Worm (Caenorhabditis elegans) whole organism, L1 larva: ENCODE results near the gene clc-32.

Source experiments
- C04F5.9 ChIP-seq: sonication (generic microtip); optimal IDR thresholded peaks from 2 replicates; lab custom pipeline; 2016; ENCODE audit warnings: missing genetic modification characterization, missing compliant biosample characterization
- ces-1 ChIP-seq: fragments of 150-350 bp; optimal IDR thresholded peaks from 2 replicates; lab custom pipeline; 2014; ENCODE audit warnings: missing biosample characterization, missing genetic modification reagents, missing genetic modification characterization
- elt-3 ChIP-seq, 6 experiments: fragments of 150-350 bp in 1 of 6; sonication (generic microtip); optimal IDR thresholded peaks; 2 replicates each; lab custom pipeline; 2017 to 2018; ENCODE audit warnings: missing biosample characterization in 6 of 6, missing genetic modification characterization in 6 of 6, inconsistent platforms in 1 of 6
- lin-39 ChIP-seq: fragments of 150-350 bp; optimal IDR thresholded peaks from 2 replicates; lab custom pipeline; 2014; ENCODE audit warnings: missing biosample characterization, missing genetic modification reagents, missing genetic modification characterization
- nhr-20 ChIP-seq: sonication (generic microtip); optimal IDR thresholded peaks from 2 replicates; lab custom pipeline; 2016; ENCODE audit warnings: mild to moderate bottlenecking, missing genetic modification characterization, missing compliant biosample characterization
- nhr-77 ChIP-seq: fragments of 150-350 bp; optimal IDR thresholded peaks from 2 replicates; lab custom pipeline; 2014; ENCODE audit warnings: missing biosample characterization, missing genetic modification characterization
- rnt-1 ChIP-seq: sonication (generic microtip); optimal IDR thresholded peaks from 2 replicates; lab custom pipeline; 2016; ENCODE audit warnings: mild to moderate bottlenecking, missing genetic modification characterization, moderate library complexity, missing compliant biosample characterization
- snu-23 ChIP-seq: sonication (generic microtip); optimal IDR thresholded peaks from 2 replicates; lab custom pipeline; 2016; ENCODE audit warnings: missing genetic modification characterization, missing compliant biosample characterization
- sox-4 ChIP-seq: sonication (generic microtip); optimal IDR thresholded peaks from 2 replicates; lab custom pipeline; 2016; ENCODE audit warnings: missing genetic modification characterization, missing compliant biosample characterization
- unc-62 ChIP-seq: fragments of 150-350 bp; optimal IDR thresholded peaks from 2 replicates; lab custom pipeline; 2014; ENCODE audit warnings: missing biosample characterization, missing genetic modification reagents, missing genetic modification characterization
- ztf-11 ChIP-seq, 2 experiments: sonication (generic microtip); optimal IDR thresholded peaks; 2 replicates each; lab custom pipeline; 2016 to 2017; ENCODE audit warnings: missing genetic modification characterization in 2 of 2, missing biosample characterization in 1 of 2, missing compliant biosample characterization in 1 of 2

DNA sequence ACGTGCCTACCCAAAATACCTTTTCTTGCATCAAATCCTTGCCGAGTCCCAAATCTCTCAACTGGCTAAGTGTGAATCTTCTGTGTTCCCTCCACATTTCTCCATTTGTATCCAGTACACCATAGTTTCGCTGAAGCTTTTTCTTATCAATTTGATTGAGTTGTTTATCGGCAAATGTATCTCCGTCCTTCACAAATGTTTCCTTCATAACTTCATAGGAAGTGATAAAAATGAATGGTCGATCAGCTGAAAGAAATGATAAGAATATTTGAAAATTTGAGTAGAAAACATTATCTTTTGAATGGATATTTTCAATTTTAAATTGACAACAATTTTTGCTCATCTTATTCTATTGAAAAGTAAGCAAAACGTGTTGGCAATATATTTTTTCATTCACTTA lies 34.3 kb upstream of the clc-32 start:
- TF ChIP-seq nhr-20 (tag; lab: Kevin White, UChicago): no peak
- no peak for TF ChIP-seq lin-39 (tag; lab: Kevin White, UChicago)
- no peak for TF ChIP-seq sox-4 (tag; lab: Kevin White, UChicago)
- TF ChIP-seq nhr-77 (tag; lab: Kevin White, UChicago): no peak
- no peak for TF ChIP-seq rnt-1 (tag; lab: Kevin White, UChicago)
- TF ChIP-seq ztf-11 (tag; optimal IDR thresholded peaks at IDR 0.05; lab: Kevin White, UChicago): no peak
- TF ChIP-seq ces-1: no peak
- no peak for TF ChIP-seq unc-62 (GFP tag; lab: Kevin White, UChicago)
- TF ChIP-seq elt-3 (tag; optimal IDR thresholded peaks at IDR 0.05; lab: Kevin White, UChicago): no peak
- no peak for TF ChIP-seq snu-23
- no peak for TF ChIP-seq C04F5.9
